Fruit fly (Drosophila melanogaster) whole organism, embryonic: ENCODE data around the gene CG31637.

Experiments used
- Abd-B ChIP-seq: fragments of 200-800 bp; sonication (Bioruptor generic); optimal IDR thresholded peaks from 2 replicates; lab custom pipeline; 2018; ENCODE audit warnings: missing biosample characterization, mild to moderate bottlenecking, missing genetic modification characterization, moderate library complexity
- Blimp-1 ChIP-seq: fragments of 200-800 bp; sonication (Bioruptor generic); optimal IDR thresholded peaks from 3 replicates; lab custom pipeline; 2018; ENCODE audit warnings: missing biosample characterization, missing genetic modification characterization, mild to moderate bottlenecking, moderate library complexity, missing genetic modification reagents
- CG10979 ChIP-seq: fragments of 200-800 bp; sonication (Bioruptor generic); optimal IDR thresholded peaks from 2 replicates; lab custom pipeline; 2018; ENCODE audit warnings: missing biosample characterization, mild to moderate bottlenecking, missing genetic modification characterization, moderate library complexity
- CG11456 ChIP-seq: fragments of 200-800 bp; sonication (Bioruptor generic); IDR thresholded peaks from 3 replicates; pipeline ENCODE4 v1.3.6; 2022; ENCODE audit warnings: missing biosample characterization, missing genetic modification characterization
- CG1233 ChIP-seq: fragments of 200-800 bp; sonication (Bioruptor generic); optimal IDR thresholded peaks from 4 replicates; lab custom pipeline; 2018; ENCODE audit warnings: missing biosample characterization, mild to moderate bottlenecking, missing genetic modification characterization
- CG12769 ChIP-seq: fragments of 200-800 bp; sonication (Bioruptor generic); optimal IDR thresholded peaks from 2 replicates; lab custom pipeline; 2019; ENCODE audit warnings: missing biosample characterization, mild to moderate bottlenecking, missing genetic modification characterization, moderate library complexity
- CG14441 ChIP-seq: fragments of 200-800 bp; sonication (Bioruptor generic); IDR thresholded peaks from 2 replicates; pipeline ENCODE4 v1.3.6; 2022; ENCODE audit warnings: missing biosample characterization, missing genetic modification characterization
- CG15073 ChIP-seq: fragments of 200-800 bp; sonication (Bioruptor generic); optimal IDR thresholded peaks from 2 replicates; lab custom pipeline; 2016; ENCODE audit warnings: missing biosample characterization, missing genetic modification characterization
- CG1602 ChIP-seq: fragments of 200-800 bp; sonication (Bioruptor generic); optimal IDR thresholded peaks from 3 replicates; lab custom pipeline; 2016; ENCODE audit warnings: missing biosample characterization, missing genetic modification characterization
- CG17361 ChIP-seq: fragments of 200-800 bp; sonication (Bioruptor generic); IDR thresholded peaks from 3 replicates; pipeline ENCODE4 v1.3.6; 2022; ENCODE audit warnings: missing biosample characterization, missing genetic modification characterization
- CG17829 ChIP-seq: fragments of 200-800 bp; optimal IDR thresholded peaks from 2 replicates; lab custom pipeline; 2019; ENCODE audit warnings: missing biosample characterization, mild to moderate bottlenecking, missing genetic modification characterization, moderate library complexity
- CG18599 ChIP-seq: fragments of 200-800 bp; sonication (Bioruptor generic); optimal IDR thresholded peaks from 3 replicates; lab custom pipeline; 2017; ENCODE audit warnings: missing biosample characterization, missing genetic modification characterization, mild to moderate bottlenecking, moderate library complexity, missing genetic modification reagents
- CG30020 ChIP-seq: fragments of 200-800 bp; optimal IDR thresholded peaks from 2 replicates; lab custom pipeline; 2019; ENCODE audit warnings: missing biosample characterization, mild to moderate bottlenecking, missing genetic modification characterization, moderate library complexity
- CG32532 ChIP-seq: fragments of 200-800 bp; sonication (Bioruptor generic); IDR thresholded peaks from 2 replicates; pipeline ENCODE4 v1.3.6; 2022; ENCODE audit warnings: missing biosample characterization, missing genetic modification characterization
- CG4282 ChIP-seq: fragments of 200-800 bp; sonication (Bioruptor generic); optimal IDR thresholded peaks from 2 replicates; lab custom pipeline; 2016; ENCODE audit warnings: missing biosample characterization, missing genetic modification characterization
- D19A ChIP-seq: fragments of 200-800 bp; optimal IDR thresholded peaks from 3 replicates; lab custom pipeline; 2019; ENCODE audit warnings: missing biosample characterization, mild to moderate bottlenecking, missing genetic modification characterization, moderate library complexity
- Dfd ChIP-seq, 2 experiments: fragments of >200 bp; optimal IDR thresholded peaks; 2 replicates each; lab custom pipeline; 2017; ENCODE audit warnings: missing biosample characterization in 2 of 2, missing genetic modification characterization in 2 of 2
- Dip3 ChIP-seq: fragments of 200-800 bp; sonication (Bioruptor generic); optimal IDR thresholded peaks from 3 replicates; lab custom pipeline; 2016; ENCODE audit warnings: missing biosample characterization, missing genetic modification characterization
- Dref ChIP-seq: fragments of 200-800 bp; sonication (Bioruptor generic); IDR thresholded peaks from 2 replicates; pipeline ENCODE4 v1.3.6; 2022; ENCODE audit warnings: missing biosample characterization, missing genetic modification characterization
- Elba2 ChIP-seq: fragments of 200-800 bp; sonication (Bioruptor generic); optimal IDR thresholded peaks from 3 replicates; lab custom pipeline; 2016; ENCODE audit warnings: missing biosample characterization, missing genetic modification characterization
- Ets65A ChIP-seq: fragments of 200-800 bp; sonication (Bioruptor generic); peaks from one replicate; lab custom pipeline; 2016; ENCODE audit warnings: missing biosample characterization, missing genetic modification characterization
- GATAe ChIP-seq: fragments of 200-800 bp; sonication (Bioruptor generic); conservative IDR thresholded peaks from 2 replicates; pipeline ENCODE4 v1.3.6; 2022; ENCODE audit warnings: missing biosample characterization, missing genetic modification characterization
- HmgZ ChIP-seq: fragments of 200-800 bp; sonication (Bioruptor generic); optimal IDR thresholded peaks from 2 replicates; lab custom pipeline; 2018; ENCODE audit warnings: missing biosample characterization, mild to moderate bottlenecking, missing genetic modification characterization
- Hr39 ChIP-seq: fragments of >200 bp; optimal IDR thresholded peaks from 2 replicates; lab custom pipeline; 2017
- Lhr ChIP-seq: fragments of 200-800 bp; sonication (Bioruptor generic); optimal IDR thresholded peaks from 3 replicates; lab custom pipeline; 2017; ENCODE audit warnings: mild to moderate bottlenecking, missing biosample characterization, missing genetic modification reagents, missing genetic modification characterization
- Lpt ChIP-seq: fragments of >200 bp; optimal IDR thresholded peaks from 2 replicates; lab custom pipeline; 2018; ENCODE audit warnings: missing biosample characterization, missing genetic modification characterization
- Meics ChIP-seq: fragments of 200-800 bp; sonication (Bioruptor generic); optimal IDR thresholded peaks from 2 replicates; lab custom pipeline; 2017; ENCODE audit warnings: missing biosample characterization, mild to moderate bottlenecking, missing genetic modification characterization
- Mes4 ChIP-seq: fragments of 200-800 bp; sonication (Bioruptor generic); optimal IDR thresholded peaks from 2 replicates; lab custom pipeline; 2016; ENCODE audit warnings: missing biosample characterization, missing genetic modification characterization
- NC2α ChIP-seq: fragments of 200-800 bp; sonication (Bioruptor generic); optimal IDR thresholded peaks from 2 replicates; lab custom pipeline; 2016; ENCODE audit warnings: missing biosample characterization, missing genetic modification characterization
- NC2β ChIP-seq: fragments of 200-800 bp; sonication (Bioruptor generic); optimal IDR thresholded peaks from 2 replicates; lab custom pipeline; 2016; ENCODE audit warnings: missing biosample characterization, missing genetic modification characterization
- NfI ChIP-seq: fragments of 200-800 bp; sonication (Bioruptor generic); optimal IDR thresholded peaks from 3 replicates; lab custom pipeline; 2018; ENCODE audit warnings: missing biosample characterization, mild to moderate bottlenecking, missing genetic modification characterization, moderate library complexity
- PHDP ChIP-seq: fragments of 200-800 bp; sonication (Bioruptor generic); optimal IDR thresholded peaks from 3 replicates; lab custom pipeline; 2018; ENCODE audit warnings: missing biosample characterization, mild to moderate bottlenecking, missing genetic modification characterization, moderate library complexity
- TFAM ChIP-seq: fragments of 200-800 bp; sonication (Bioruptor generic); optimal IDR thresholded peaks from 2 replicates; lab custom pipeline; 2017; ENCODE audit warnings: missing biosample characterization, missing genetic modification characterization, inconsistent platforms
- Usf ChIP-seq: fragments of 200-800 bp; sonication (Bioruptor generic); optimal IDR thresholded peaks from 2 replicates; lab custom pipeline; 2017; ENCODE audit warnings: missing genotype, missing biosample characterization, missing genetic modification characterization
- YL-1 ChIP-seq: fragments of 200-800 bp; sonication (Bioruptor generic); optimal IDR thresholded peaks from 3 replicates; lab custom pipeline; 2017; ENCODE audit warnings: missing biosample characterization, mild to moderate bottlenecking, missing genetic modification characterization
- abd-A ChIP-seq: fragments of 200-800 bp; sonication (Bioruptor generic); optimal IDR thresholded peaks from 3 replicates; lab custom pipeline; 2019; ENCODE audit warnings: missing biosample characterization, mild to moderate bottlenecking, missing genetic modification characterization, moderate library complexity
- ac ChIP-seq: fragments of 200-800 bp; sonication (Bioruptor generic); optimal IDR thresholded peaks from 3 replicates; lab custom pipeline; 2017; ENCODE audit warnings: missing biosample characterization, mild to moderate bottlenecking, missing genetic modification characterization
- bsh ChIP-seq, 2 experiments: fragments of 200-800 bp; sonication (Bioruptor generic); optimal IDR thresholded peaks; 2 replicates each; lab custom pipeline; 2017 to 2018; ENCODE audit warnings: mild to moderate bottlenecking in 2 of 2, missing biosample characterization in 2 of 2, missing genetic modification characterization in 2 of 2, moderate library complexity in 1 of 2
- chn ChIP-seq: fragments of 200-800 bp; sonication (Bioruptor generic); optimal IDR thresholded peaks from 2 replicates; lab custom pipeline; 2016; ENCODE audit warnings: missing biosample characterization, missing genetic modification characterization
- fd3F ChIP-seq: fragments of 200-800 bp; sonication (Bioruptor generic); optimal IDR thresholded peaks from 2 replicates; lab custom pipeline; 2018; ENCODE audit warnings: missing biosample characterization, mild to moderate bottlenecking, missing genetic modification characterization, moderate library complexity
- grn ChIP-seq: fragments of 200-800 bp; sonication (Bioruptor generic); optimal IDR thresholded peaks from 3 replicates; lab custom pipeline; 2017; ENCODE audit warnings: missing biosample characterization, missing genetic modification characterization
- insv ChIP-seq, 2 experiments: fragments of 200-800 bp; sonication (Bioruptor generic); optimal IDR thresholded peaks; 3 replicates each; lab custom pipeline; 2016 to 2018; ENCODE audit warnings: missing biosample characterization in 2 of 2, missing genetic modification characterization in 2 of 2
- inv ChIP-seq: fragments of 200-800 bp; sonication (Bioruptor generic); IDR thresholded peaks from 2 replicates; pipeline ENCODE4 v1.3.6; 2022; ENCODE audit warnings: missing biosample characterization, missing genetic modification characterization; ENCODE audit not compliant: partially characterized antibody
- jigr1 ChIP-seq: fragments of 200-800 bp; sonication (Bioruptor generic); IDR thresholded peaks from 3 replicates; pipeline ENCODE4 v1.3.6; 2022; ENCODE audit warnings: missing biosample characterization, missing genetic modification characterization
- kah ChIP-seq: fragments of 200-800 bp; sonication (Bioruptor generic); optimal IDR thresholded peaks from 2 replicates; lab custom pipeline; 2018; ENCODE audit warnings: missing biosample characterization, mild to moderate bottlenecking, missing genetic modification characterization
- kni ChIP-seq: fragments of 200-800 bp; sonication (Bioruptor generic); optimal IDR thresholded peaks from 3 replicates; lab custom pipeline; 2017; ENCODE audit warnings: mild to moderate bottlenecking, missing biosample characterization, missing genetic modification reagents, missing genetic modification characterization
- lmd ChIP-seq: fragments of 200-800 bp; sonication (Bioruptor generic); IDR thresholded peaks from 2 replicates; pipeline ENCODE4 v1.3.6; 2022; ENCODE audit warnings: missing biosample characterization, missing genetic modification characterization
- mirr ChIP-seq: fragments of 200-800 bp; sonication (Bioruptor generic); optimal IDR thresholded peaks from 3 replicates; lab custom pipeline; 2018; ENCODE audit warnings: missing biosample characterization, mild to moderate bottlenecking, missing genetic modification characterization
- peb ChIP-seq: fragments of 200-800 bp; sonication (Bioruptor generic); IDR thresholded peaks from 2 replicates; pipeline ENCODE4 v1.3.6; 2022; ENCODE audit warnings: missing biosample characterization, missing genetic modification characterization
- sna ChIP-seq: fragments of 200-800 bp; sonication (Bioruptor generic); IDR thresholded peaks from 2 replicates; pipeline ENCODE4 v1.3.6; 2022; ENCODE audit warnings: missing biosample characterization, missing genetic modification characterization; ENCODE audit not compliant: partially characterized antibody
- zen2 ChIP-seq: fragments of 200-800 bp; sonication (Bioruptor generic); IDR thresholded peaks from 3 replicates; pipeline ENCODE4 v1.3.6; 2022; ENCODE audit warnings: missing biosample characterization, missing genetic modification characterization; ENCODE audit not compliant: partially characterized antibody
- zf30C ChIP-seq: fragments of 200-800 bp; sonication (Bioruptor generic); optimal IDR thresholded peaks from 3 replicates; lab custom pipeline; 2018; ENCODE audit warnings: missing biosample characterization, mild to moderate bottlenecking, missing genetic modification characterization

CG31637 gene

dm6 chr2L:6461497-6461896 is 37.0 kb upstream of the CG31637 start (continued):
- TF ChIP-seq zen2 (no peak), NfI (GFP tag; lab: Kevin White, UChicago) (no peak), jigr1 (GFP tag; lab: Robert Waterston, UW) (no peak), CG15073 (no peak), NC2β (GFP tag; lab: Kevin White, UChicago) (no peak), CG17361 (GFP tag; lab: Robert Waterston, UW) (no peak), CG4282 (no peak), insv (GFP tag; optimal IDR thresholded peaks at IDR 0.05; lab: Kevin White, UChicago) (no peak), Blimp-1 (GFP tag; lab: Kevin White, UChicago) (peak; percentile 52), CG17829 (no peak), mirr (GFP tag; lab: Kevin White, UChicago) (no peak), sna (GFP tag; lab: Robert Waterston, UW) (no peak), kni (GFP tag; lab: Kevin White, UChicago) (peak; percentile 47), Usf (GFP tag; lab: Kevin White, UChicago) (no peak), Mes4 (GFP tag; lab: Kevin White, UChicago) (no peak), ac (GFP tag; lab: Kevin White, UChicago) (no peak), Abd-B (no peak), Meics (GFP tag; lab: Kevin White, UChicago) (no peak), NC2α (GFP tag; lab: Kevin White, UChicago) (no peak), lmd (no peak), Dip3 (GFP tag; lab: Kevin White, UChicago) (no peak), D19A (tag; lab: Kevin White, UChicago) (peak; percentile 4), CG11456 (GFP tag; lab: Robert Waterston, UW) (no peak), YL-1 (no peak), abd-A (tag; lab: Kevin White, UChicago) (no peak), CG1602 (GFP tag; lab: Kevin White, UChicago) (no peak), fd3F (GFP tag; lab: Kevin White, UChicago) (no peak), HmgZ (tag; lab: Kevin White, UChicago) (peak; percentile 12), bsh (GFP tag; optimal IDR thresholded peaks at IDR 0.05; lab: Kevin White, UChicago) (peak in 1 of 2 experiments; percentile 42), peb (no peak), CG30020 (no peak), Dref (no peak), Hr39 (lab: Kevin White, UChicago) (no peak), Elba2 (GFP tag; lab: Kevin White, UChicago) (no peak), GATAe (GFP tag; lab: Robert Waterston, UW) (no peak), zf30C (peak; percentile 18), CG14441 (GFP tag; lab: Robert Waterston, UW) (peak; percentile 39; the same call in 1 of the 2 replicates), chn (GFP tag; lab: Kevin White, UChicago) (no peak), PHDP (tag; lab: Kevin White, UChicago) (peak; percentile 61), Dfd (GFP tag; optimal IDR thresholded peaks at IDR 0.05; lab: Kevin White, UChicago) (no peak), TFAM (GFP tag; lab: Kevin White, UChicago) (no peak), Lhr (GFP tag; lab: Kevin White, UChicago) (no peak), CG18599 (GFP tag; lab: Kevin White, UChicago) (peak; percentile 42), inv (GFP tag; lab: Robert Waterston, UW) (no peak), CG1233 (GFP tag; lab: Kevin White, UChicago) (peak; percentile 7), CG12769 (no peak), Lpt (GFP tag; lab: Kevin White, UChicago) (no peak), CG32532 (no peak), Ets65A (GFP tag; lab: Kevin White, UChicago) (no peak), grn (GFP tag; lab: Kevin White, UChicago) (no peak), CG10979 (tag; lab: Kevin White, UChicago) (no peak), kah (GFP tag; lab: Kevin White, UChicago) (peak; percentile 49)
